Worm (Caenorhabditis elegans) whole organism, early embryonic: ENCODE results near the gene ceh-74.
"Not testable (repeated sequence)": the region's sequence is repeated elsewhere in the genome, so short reads cannot be mapped to it uniquely, and the experiment has no call there.

Source experiments
- B0310.2 ChIP-seq: sonication (generic microtip); optimal IDR thresholded peaks from 2 replicates; lab custom pipeline; 2016; ENCODE audit warnings: mild to moderate bottlenecking, missing genetic modification characterization, missing compliant biosample characterization
- F13C5.2 ChIP-seq: sonication (generic microtip); optimal IDR thresholded peaks from 2 replicates; lab custom pipeline; 2017; ENCODE audit warnings: mild to moderate bottlenecking, missing genetic modification characterization, inconsistent platforms, missing compliant biosample characterization
- aly-1 ChIP-seq: sonication (generic microtip); optimal IDR thresholded peaks from 2 replicates; lab custom pipeline; 2016; ENCODE audit warnings: missing genetic modification characterization, missing compliant biosample characterization
- ama-1 ChIP-seq: fragments of 150-350 bp; optimal IDR thresholded peaks from 2 replicates; lab custom pipeline; 2014
- ceh-13 ChIP-seq: fragments of 200-800 bp; sonication (Bioruptor generic); optimal IDR thresholded peaks from 2 replicates; lab custom pipeline; 2018; ENCODE audit warnings: mild to moderate bottlenecking, missing genetic modification characterization, missing compliant biosample characterization
- ceh-36 ChIP-seq: sonication (generic microtip); optimal IDR thresholded peaks from 2 replicates; lab custom pipeline; 2016; ENCODE audit warnings: missing genetic modification characterization, inconsistent platforms, missing compliant biosample characterization
- ets-7 ChIP-seq: sonication (generic microtip); optimal IDR thresholded peaks from 2 replicates; lab custom pipeline; 2016; ENCODE audit warnings: missing genotype, missing genetic modification characterization, missing compliant biosample characterization
- flt-1 ChIP-seq: fragments of 200-800 bp; sonication (Bioruptor generic); IDR thresholded peaks from 2 replicates; pipeline ENCODE4 v1.3.6; 2022; ENCODE audit warnings: missing genetic modification characterization, missing compliant biosample characterization
- hmbx-1 ChIP-seq: sonication (generic microtip); optimal IDR thresholded peaks from 2 replicates; lab custom pipeline; 2016; ENCODE audit warnings: mild to moderate bottlenecking, missing genetic modification characterization, missing compliant biosample characterization
- hmg-4 ChIP-seq: fragments of 200-800 bp; sonication (Bioruptor generic); optimal IDR thresholded peaks from 2 replicates; lab custom pipeline; 2018; ENCODE audit warnings: mild to moderate bottlenecking, missing genetic modification characterization, missing compliant biosample characterization
- hnd-1 ChIP-seq: sonication (generic microtip); optimal IDR thresholded peaks from 2 replicates; lab custom pipeline; 2016; ENCODE audit warnings: missing genetic modification characterization, missing compliant biosample characterization
- pes-1 ChIP-seq: fragments of 200-800 bp; sonication (Bioruptor generic); IDR thresholded peaks from 2 replicates; pipeline ENCODE4 v1.3.6; 2022; ENCODE audit warnings: missing genetic modification reagents, missing genetic modification characterization, missing compliant biosample characterization
- scrt-1 ChIP-seq: fragments of 200-800 bp; sonication (Bioruptor generic); IDR thresholded peaks from 2 replicates; pipeline ENCODE4 v1.3.6; 2022; ENCODE audit warnings: missing genetic modification characterization, missing compliant biosample characterization
- sea-1 ChIP-seq: fragments of 200-800 bp; sonication (Bioruptor generic); conservative IDR thresholded peaks from 2 replicates; pipeline ENCODE4 v1.3.6; 2022; ENCODE audit warnings: missing genetic modification characterization, missing compliant biosample characterization
- tbx-11 ChIP-seq: fragments of 200-800 bp; sonication (Bioruptor generic); IDR thresholded peaks from 2 replicates; pipeline ENCODE4 v1.3.6; 2022; ENCODE audit warnings: missing genetic modification characterization, missing compliant biosample characterization
- tbx-37 ChIP-seq: fragments of 200-800 bp; sonication (Bioruptor generic); conservative IDR thresholded peaks from 2 replicates; pipeline ENCODE4 v1.3.6; 2022; ENCODE audit warnings: missing genetic modification reagents, missing genetic modification characterization, missing compliant biosample characterization
- tra-4 ChIP-seq: sonication (generic microtip); optimal IDR thresholded peaks from 2 replicates; lab custom pipeline; 2017; ENCODE audit warnings: missing genetic modification characterization, missing compliant biosample characterization

ceh-74 gene

DNA sequence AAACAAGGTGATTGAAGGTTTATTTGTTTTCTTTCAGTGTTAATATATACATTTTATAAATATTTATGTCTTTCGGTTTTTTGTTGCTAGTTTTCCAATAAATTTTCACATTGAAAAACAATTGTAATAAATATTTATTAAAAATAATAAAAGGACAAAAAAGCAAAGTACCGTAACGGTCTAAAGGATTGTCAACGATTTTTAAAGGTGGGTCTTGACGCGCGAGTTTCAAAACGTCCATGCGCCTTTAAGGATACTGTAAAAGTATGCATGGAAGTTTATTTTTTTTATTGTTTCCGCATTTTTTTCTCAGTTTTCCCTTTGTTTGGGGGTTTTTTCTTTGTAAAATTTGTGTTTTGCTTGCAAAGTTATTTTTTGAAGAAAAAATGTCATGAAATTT lies 15.0 kb downstream of the ceh-74 start:
- no peak for TF ChIP-seq scrt-1
- TF ChIP-seq ama-1 (lab: Kevin White, UChicago), result no peak
- no peak for TF ChIP-seq F13C5.2 (tag; lab: Kevin White, UChicago)
- TF ChIP-seq B0310.2 (tag; lab: Kevin White, UChicago), result no peak
- no peak for TF ChIP-seq sea-1
- TF ChIP-seq tbx-37 (GFP tag; lab: Robert Waterston, UW), result no peak
- TF ChIP-seq hnd-1, result no peak
- no peak for TF ChIP-seq flt-1 (GFP tag; lab: Robert Waterston, UW)
- TF ChIP-seq tra-4 (tag; lab: Kevin White, UChicago), result no peak
- TF ChIP-seq ceh-36 (tag; lab: Kevin White, UChicago), result no peak

DNA sequence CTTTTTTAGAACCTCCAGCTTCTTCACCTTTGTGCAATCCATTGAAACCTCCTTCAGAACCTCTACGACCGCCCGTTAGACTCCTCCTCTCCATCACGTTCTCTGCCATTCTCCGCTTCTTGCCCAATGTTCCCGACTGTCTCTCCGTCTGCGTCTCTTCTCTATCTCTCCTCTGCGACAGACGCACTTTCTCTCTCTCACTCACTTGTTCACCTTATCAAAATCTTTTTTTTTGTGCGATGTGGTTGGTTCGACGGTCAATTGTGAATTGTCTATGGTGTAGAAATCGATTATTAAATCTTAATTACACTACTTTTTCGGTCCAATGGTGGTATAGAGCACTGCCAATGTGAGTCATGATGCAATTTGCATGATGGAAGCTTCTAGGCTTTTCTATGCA lies 15.6 kb downstream of the ceh-74 start, which contains the start of gene atfs-1:
Gene atfs-1 (plus strand): TSS at position 213 of the 400 bp plus-strand sequence.
- TF ChIP-seq F13C5.2 (tag; lab: Kevin White, UChicago) (no peak), tra-4 (tag; lab: Kevin White, UChicago) (no peak), ama-1 (lab: Kevin White, UChicago) (no peak), hnd-1 (no peak), hmg-4 (GFP tag; lab: Kevin White, UChicago) (no peak), B0310.2 (tag; lab: Kevin White, UChicago) (no peak), sea-1 (no peak), tbx-37 (GFP tag; lab: Robert Waterston, UW) (no peak), ceh-36 (tag; lab: Kevin White, UChicago) (no peak), scrt-1 (no peak), aly-1 (tag; lab: Kevin White, UChicago) (no peak)

- no peak for TF ChIP-seq sea-1
- no peak for TF ChIP-seq hnd-1
- TF ChIP-seq tbx-11 (GFP tag; lab: Robert Waterston, UW), result no peak
- TF ChIP-seq hmbx-1 (tag; lab: Kevin White, UChicago), result no peak
- TF ChIP-seq hmg-4 (GFP tag; lab: Kevin White, UChicago), result no peak
- TF ChIP-seq ceh-13, result no peak
- TF ChIP-seq tbx-37 (GFP tag; lab: Robert Waterston, UW), result no peak
- no peak for TF ChIP-seq F13C5.2 (tag; lab: Kevin White, UChicago)
- no peak for TF ChIP-seq aly-1 (tag; lab: Kevin White, UChicago)
- TF ChIP-seq ceh-36 (tag; lab: Kevin White, UChicago), result no peak
- TF ChIP-seq flt-1 (GFP tag; lab: Robert Waterston, UW), result no peak
- no peak for TF ChIP-seq ets-7
Observed at ce11 chrV:14194514-14194913, 16.6 kb downstream of the ceh-74 start.

- TF ChIP-seq ceh-36 (tag; lab: Kevin White, UChicago), result no peak
- no peak for TF ChIP-seq ets-7
- TF ChIP-seq tbx-11 (GFP tag; lab: Robert Waterston, UW), result no peak
- TF ChIP-seq hmbx-1 (tag; lab: Kevin White, UChicago), result no peak
Observed at ce11 chrV:14197651-14198050, 19.8 kb downstream of the ceh-74 start.

ce11 chrV:14200086-14200485 lies 22.2 kb downstream of the ceh-74 start:
- TF ChIP-seq B0310.2 (tag; lab: Kevin White, UChicago), result no peak
- TF ChIP-seq tbx-37 (GFP tag; lab: Robert Waterston, UW), result no peak
- no peak for TF ChIP-seq hnd-1
- TF ChIP-seq tra-4 (tag; lab: Kevin White, UChicago), result no peak
- TF ChIP-seq hmbx-1 (tag; lab: Kevin White, UChicago), result no peak
- no peak for TF ChIP-seq ama-1 (lab: Kevin White, UChicago)
- no peak for TF ChIP-seq flt-1 (GFP tag; lab: Robert Waterston, UW)

ce11 chrV:14203809-14204208 lies 25.9 kb downstream of the ceh-74 start:
- 0 out of 2 replicates have a peak, but pooled peaks have one; percentile 42 for TF ChIP-seq tbx-11 (GFP tag; lab: Robert Waterston, UW)

- TF ChIP-seq ama-1 (lab: Kevin White, UChicago); aly-1 (tag; lab: Kevin White, UChicago); flt-1 (GFP tag; lab: Robert Waterston, UW): not testable (repeated sequence)
Observed at ce11 chrV:14205214-14205613, 27.3 kb downstream of the ceh-74 start, which contains the start of gene T16A9.3. TSS of gene T16A9.3 (plus strand) at chrV:14205514.

- TF ChIP-seq ets-7 (no peak), hnd-1 (no peak), scrt-1 (no peak), ceh-36 (tag; lab: Kevin White, UChicago) (no peak), aly-1 (tag; lab: Kevin White, UChicago) (no peak), tbx-37 (GFP tag; lab: Robert Waterston, UW) (no peak), tbx-11 (GFP tag; lab: Robert Waterston, UW) (no peak), hmbx-1 (tag; lab: Kevin White, UChicago) (no peak), ceh-13 (no peak), flt-1 (GFP tag; lab: Robert Waterston, UW) (no peak), sea-1 (no peak), B0310.2 (tag; lab: Kevin White, UChicago) (no peak), hmg-4 (GFP tag; lab: Kevin White, UChicago) (no peak), F13C5.2 (tag; lab: Kevin White, UChicago) (no peak), pes-1 (no peak), tra-4 (tag; lab: Kevin White, UChicago) (no peak), ama-1 (lab: Kevin White, UChicago) (no peak)
Observed at ce11 chrV:14210743-14211142, 32.9 kb downstream of the ceh-74 start, which contains the start of gene str-230. TSS of gene str-230 (minus strand) at chrV:14210843.
